4 fruit fly cellular contexts compared by ENCODE assay signal in genomic region chr3R:19620953-19621352, dm6.
TF ChIP-seq lines count a peak whose summit lies in the region.

No protein-coding gene starts in this region.

- TF ChIP-seq CTCF in whole organism, embryonic (GFP tag; optimal IDR thresholded peaks at IDR 0.05; lab: Kevin White, UChicago) = peak; percentile 10

TF ChIP-seq in whole organism, adult, 20 proteins besides CTCF, POLR2A, EP300 and RAD21:
- TF ChIP-seq tj (GFP tag; optimal IDR thresholded peaks at IDR 0.05; lab: Kevin White, UChicago) = peak; percentile 2
- TF ChIP-seq CG7101 (tag; optimal IDR thresholded peaks at IDR 0.05; lab: Kevin White, UChicago) = no peak
TF ChIP-seq in whole organism, adult: peak in this region for 1.

TF ChIP-seq in whole organism, embryonic, 481 proteins besides CTCF, POLR2A, EP300 and RAD21 (continues in another document):
- TF ChIP-seq CG3726 (GFP tag; IDR thresholded peaks at IDR 0.05; lab: Robert Waterston, UW) = no peak
- TF ChIP-seq CG6854 (GFP tag; optimal IDR thresholded peaks at IDR 0.05; lab: Kevin White, UChicago) = peak; percentile 38
- TF ChIP-seq Ada2b (GFP tag; IDR thresholded peaks at IDR 0.05; lab: Robert Waterston, UW) = no peak
- no peak for TF ChIP-seq ATbp (GFP tag; optimal IDR thresholded peaks at IDR 0.05; lab: Kevin White, UChicago)
- TF ChIP-seq CG15696 (tag; optimal IDR thresholded peaks at IDR 0.05; lab: Kevin White, UChicago) = no peak
- TF ChIP-seq Drgx (GFP tag; IDR thresholded peaks at IDR 0.05; lab: Robert Waterston, UW) = no peak
- no peak for TF ChIP-seq CG12659 (GFP tag; optimal IDR thresholded peaks at IDR 0.05; lab: Kevin White, UChicago)
- peak; percentile 44 for TF ChIP-seq gro (GFP tag; optimal IDR thresholded peaks at IDR 0.05; lab: Kevin White, UChicago)
- no peak for TF ChIP-seq hth (optimal IDR thresholded peaks at IDR 0.05; lab: Kevin White, UChicago)
- TF ChIP-seq CG2678 (tag; optimal IDR thresholded peaks at IDR 0.05; lab: Kevin White, UChicago) = peak; percentile 1
- TF ChIP-seq dimm (GFP tag; IDR thresholded peaks at IDR 0.05; lab: Robert Waterston, UW) = no peak
- TF ChIP-seq mam (GFP tag; optimal IDR thresholded peaks at IDR 0.05; lab: Kevin White, UChicago) = no peak
- no peak for TF ChIP-seq GATAe (GFP tag; conservative IDR thresholded peaks at IDR 0.05; lab: Robert Waterston, UW)
- peak; percentile 20 for TF ChIP-seq lab (GFP tag; optimal IDR thresholded peaks at IDR 0.05; lab: Kevin White, UChicago)
- no peak for TF ChIP-seq zfh2 (GFP tag; optimal IDR thresholded peaks at IDR 0.05; lab: Kevin White, UChicago)
- no peak for TF ChIP-seq CG9609 (GFP tag; optimal IDR thresholded peaks at IDR 0.05; lab: Kevin White, UChicago)
- TF ChIP-seq dm (GFP tag; optimal IDR thresholded peaks at IDR 0.05; lab: Kevin White, UChicago) = no peak
- TF ChIP-seq CG13123 (GFP tag; optimal IDR thresholded peaks at IDR 0.05; lab: Kevin White, UChicago) = no peak
- peak; percentile 14 for TF ChIP-seq cwo (GFP tag; optimal IDR thresholded peaks at IDR 0.05; lab: Kevin White, UChicago)
- peak; percentile 35 for TF ChIP-seq her (GFP tag; optimal IDR thresholded peaks at IDR 0.05; lab: Kevin White, UChicago)
- TF ChIP-seq pb (GFP tag; optimal IDR thresholded peaks at IDR 0.05; lab: Kevin White, UChicago) = no peak
- TF ChIP-seq ac (GFP tag; optimal IDR thresholded peaks at IDR 0.05; lab: Kevin White, UChicago) = no peak
- peak; percentile 28 for TF ChIP-seq CG13296 (GFP tag; optimal IDR thresholded peaks at IDR 0.05; lab: Kevin White, UChicago)
- TF ChIP-seq gsb (GFP tag; IDR thresholded peaks at IDR 0.05; lab: Robert Waterston, UW) = no peak
- TF ChIP-seq cas (GFP tag; IDR thresholded peaks at IDR 0.05; lab: Robert Waterston, UW) = 0 out of 2 replicates have a peak, but pooled peaks have one; percentile 9
- no peak for TF ChIP-seq Camta (GFP tag; optimal IDR thresholded peaks at IDR 0.05; lab: Kevin White, UChicago)
- no peak for TF ChIP-seq CG43689 (GFP tag; IDR thresholded peaks at IDR 0.05; lab: Robert Waterston, UW)
- TF ChIP-seq z (GFP tag; IDR thresholded peaks at IDR 0.05; lab: Robert Waterston, UW) = peak; percentile 86
- no peak for TF ChIP-seq knrl (GFP tag; IDR thresholded peaks at IDR 0.05; lab: Robert Waterston, UW; ENCODE audit: partially characterized antibody)
- TF ChIP-seq gsb-n (tag; optimal IDR thresholded peaks at IDR 0.05; lab: Kevin White, UChicago) = no peak

TF ChIP-seq in whole organism, prepupa, 60 proteins besides CTCF, POLR2A, EP300 and RAD21:
- no peak for TF ChIP-seq eg (GFP tag; IDR thresholded peaks at IDR 0.05; lab: Robert Waterston, UW)
- peak; percentile 25 for TF ChIP-seq Eip78C (GFP tag; lab: Kevin White, UChicago)
- TF ChIP-seq CG6163 (GFP tag; IDR thresholded peaks at IDR 0.05; lab: Robert Waterston, UW) = peak; percentile 14; the same call in 1 of the 3 replicates
- peak; percentile 42 for TF ChIP-seq fkh (GFP tag; optimal IDR thresholded peaks at IDR 0.05; lab: Kevin White, UChicago)

TF ChIP-seq in whole organism, wandering third instar larva, 38 proteins besides CTCF, POLR2A, EP300 and RAD21:
- TF ChIP-seq Rel (GFP tag; optimal IDR thresholded peaks at IDR 0.05; lab: Kevin White, UChicago) (no peak), Rel (tag; optimal IDR thresholded peaks at IDR 0.05; lab: Kevin White, UChicago) (peak; percentile 4), sv (GFP tag; optimal IDR thresholded peaks at IDR 0.05; lab: Kevin White, UChicago) (no peak), br (GFP tag; optimal IDR thresholded peaks at IDR 0.05; lab: Kevin White, UChicago) (no peak), CrebA (GFP tag; optimal IDR thresholded peaks at IDR 0.05; lab: Kevin White, UChicago; ENCODE audit: borderline replicate concordance) (no peak), OdsH (GFP tag; optimal IDR thresholded peaks at IDR 0.05; lab: Kevin White, UChicago) (no peak), usp (GFP tag; optimal IDR thresholded peaks at IDR 0.05; lab: Kevin White, UChicago) (no peak), h (GFP tag; optimal IDR thresholded peaks at IDR 0.05; lab: Kevin White, UChicago) (peak; percentile 25), Sp1 (GFP tag; optimal IDR thresholded peaks at IDR 0.05; lab: Kevin White, UChicago) (no peak), Vsx2 (GFP tag; optimal IDR thresholded peaks at IDR 0.05; lab: Kevin White, UChicago; ENCODE audit: partially characterized antibody) (no peak), dl (GFP tag; optimal IDR thresholded peaks at IDR 0.05; lab: Kevin White, UChicago; ENCODE audit: insufficient read depth in 1 of 2, partially characterized antibody in 2 of 2) (no peak), pan (optimal IDR thresholded peaks at IDR 0.05; lab: Kevin White, UChicago) (no peak)
TF ChIP-seq in whole organism, wandering third instar larva: peak in this region for 2.
